Fruit fly (Drosophila melanogaster) ovary, adult (tissue): ENCODE results near the gene CG31287.

Experiments used
- CG17801 ChIP-seq: fragments of 200-800 bp; optimal IDR thresholded peaks from 2 replicates; lab custom pipeline; 2019; ENCODE audit warnings: missing biosample characterization, mild to moderate bottlenecking, missing genetic modification characterization, moderate library complexity; ENCODE audit not compliant: partially characterized antibody

CG31287 gene

DNA sequence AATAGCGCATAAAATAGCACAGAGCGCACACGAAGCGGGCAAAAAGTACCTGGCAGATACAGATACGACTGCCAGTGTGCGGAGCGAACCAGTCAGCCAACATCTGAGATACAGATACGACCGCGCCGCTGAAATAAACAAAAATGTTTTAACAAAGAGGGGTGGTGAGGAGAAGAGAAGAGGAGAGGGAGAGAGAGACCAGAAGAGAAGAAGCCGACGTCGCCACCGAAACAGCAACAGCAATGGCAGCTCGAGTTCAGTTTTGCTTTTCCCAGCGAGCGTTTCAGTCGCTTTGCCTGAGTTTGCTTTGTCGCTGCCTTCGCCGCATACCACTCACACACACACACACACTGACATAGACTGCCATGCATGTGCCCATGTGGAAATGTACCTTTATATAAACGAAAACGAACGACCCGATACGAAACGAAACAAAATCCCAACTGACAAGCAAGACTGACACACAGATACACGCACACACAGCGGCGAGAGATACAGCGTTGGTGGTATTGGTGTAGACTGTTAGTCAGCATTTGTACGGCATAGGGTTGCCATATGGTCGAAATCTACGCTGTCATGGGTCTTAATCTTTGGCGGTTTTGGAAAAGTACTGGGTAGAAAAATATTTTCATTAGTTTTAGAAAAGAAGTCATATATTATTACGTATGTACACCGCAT is 38.1 kb downstream of the CG31287 start:
- peak; percentile 16 for TF ChIP-seq CG17801

DNA sequence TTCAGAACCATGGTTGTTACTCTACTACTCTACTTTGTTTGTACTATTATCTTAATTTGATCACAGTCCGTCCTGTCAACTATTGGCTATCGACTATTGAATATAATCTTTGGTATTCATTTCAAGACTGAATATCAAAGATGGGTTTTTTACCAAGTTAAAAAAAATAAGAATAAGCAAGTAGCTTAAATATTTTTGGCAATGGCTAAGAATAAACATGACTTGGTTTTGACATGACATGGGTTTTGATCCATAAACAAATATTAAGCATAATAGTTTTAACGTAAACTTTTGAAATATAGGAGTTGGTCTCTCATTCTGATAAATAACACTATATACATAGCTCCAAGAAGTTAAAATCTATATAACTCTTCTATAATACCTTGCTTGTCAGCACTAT is 38.7 kb downstream of the CG31287 start:
- TF ChIP-seq CG17801 = no peak

DNA sequence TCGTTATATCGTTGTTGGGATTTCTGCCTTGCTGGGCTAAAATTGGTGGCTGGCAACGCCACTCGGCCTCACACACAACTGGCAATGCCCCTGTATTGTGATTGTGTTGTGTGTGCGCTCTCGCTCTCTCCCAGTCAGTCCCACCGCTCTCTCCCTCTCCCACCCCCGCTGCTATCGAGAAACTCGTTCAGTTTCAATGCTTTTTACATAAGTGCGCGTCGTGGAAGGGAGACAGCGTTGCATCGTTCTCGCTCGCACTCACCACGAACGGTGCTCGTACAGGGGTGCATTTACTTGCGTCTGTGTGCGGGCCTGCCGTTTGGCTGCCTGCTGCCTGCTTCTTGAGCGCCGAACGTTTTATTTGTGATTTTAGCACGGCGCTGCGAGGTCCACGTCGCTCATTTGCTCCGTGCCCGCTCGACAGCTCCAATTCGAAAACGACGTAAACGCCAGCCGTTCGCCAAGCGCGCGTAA is 39.3 kb downstream of the CG31287 start:
- peak; percentile 86 for TF ChIP-seq CG17801

DNA sequence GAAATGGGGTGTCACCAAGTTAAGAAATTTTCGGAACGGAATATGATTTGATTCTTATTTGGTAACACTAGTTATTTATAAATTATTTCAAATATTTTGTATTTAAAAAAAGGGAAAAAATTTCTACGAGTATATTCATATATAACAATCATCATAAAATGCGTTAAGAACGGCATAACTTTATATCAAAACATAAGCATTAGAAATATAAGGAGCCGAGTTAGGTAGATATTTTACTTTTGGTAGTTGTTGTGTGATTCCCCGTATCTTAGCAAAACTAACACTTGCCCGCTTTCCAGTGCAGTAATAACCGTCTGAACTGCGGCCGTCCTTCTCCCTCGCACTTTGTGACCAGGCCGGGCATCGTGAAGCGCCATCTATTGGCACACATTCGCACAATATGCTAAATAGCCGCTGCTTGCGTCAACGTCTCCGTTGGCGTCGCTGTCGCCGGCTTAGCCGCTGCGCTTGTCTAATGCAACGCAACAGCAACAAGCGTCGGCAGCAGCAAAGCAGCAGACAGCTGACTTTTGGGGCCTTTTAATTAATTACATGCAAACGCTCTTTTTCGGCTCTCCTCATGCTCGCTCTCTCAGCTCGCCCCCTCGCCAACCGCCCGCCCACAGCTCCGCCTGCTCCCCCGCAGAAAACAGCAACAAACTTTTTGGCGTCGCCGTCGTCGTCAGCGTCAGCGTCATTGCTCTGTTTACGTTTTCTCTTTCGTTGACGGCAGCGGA is 41.2 kb downstream of the CG31287 start:
- no peak for TF ChIP-seq CG17801

dm6 chr3R:16245298-16246098 is 42.3 kb downstream of the CG31287 start:
- TF ChIP-seq CG17801 = no peak

- no peak for TF ChIP-seq CG17801
Observed at dm6 chr3R:16247027-16247426, 43.9 kb downstream of the CG31287 start.

DNA sequence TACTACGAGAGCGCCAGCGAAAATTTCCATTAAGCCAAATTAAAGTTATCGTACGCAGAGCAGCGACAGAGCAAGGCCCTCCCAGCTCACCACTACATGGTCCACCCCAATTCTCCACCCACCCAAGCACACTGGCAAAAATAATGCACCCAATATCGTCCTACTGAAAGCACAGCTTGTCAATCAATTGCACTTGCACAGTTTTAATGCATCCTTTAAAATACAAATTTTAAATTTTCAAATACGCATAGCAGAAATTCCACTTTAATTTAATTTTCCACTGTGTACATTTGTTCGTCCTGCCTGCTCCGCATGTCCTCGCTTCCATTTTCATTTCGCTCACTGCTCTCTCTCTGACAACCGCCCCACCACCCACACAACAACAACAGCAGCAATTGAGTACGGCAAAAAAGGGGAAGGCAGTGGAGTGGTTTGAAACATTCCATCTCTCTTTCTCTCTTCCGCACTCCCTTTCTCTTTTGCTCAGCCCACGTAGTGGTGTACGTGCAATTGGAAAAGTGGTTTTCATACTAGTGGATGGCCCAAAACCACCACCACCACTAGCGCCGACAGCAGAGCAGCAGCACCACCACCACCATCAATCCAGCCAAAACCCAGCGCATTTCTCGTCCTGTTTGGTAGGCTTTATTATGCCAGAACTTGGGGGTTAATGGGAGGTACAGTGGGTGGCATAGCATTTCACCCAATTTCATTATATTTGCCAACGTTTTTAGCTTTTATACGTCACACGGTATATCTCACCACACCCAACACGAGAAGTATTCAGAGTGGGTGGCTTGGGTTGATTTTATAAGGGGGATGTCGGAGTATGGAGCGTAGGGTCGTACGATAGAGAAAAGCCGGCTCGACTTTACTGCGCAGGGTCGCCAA is 44.7 kb downstream of the CG31287 start:
- TF ChIP-seq CG17801 = no peak

DNA sequence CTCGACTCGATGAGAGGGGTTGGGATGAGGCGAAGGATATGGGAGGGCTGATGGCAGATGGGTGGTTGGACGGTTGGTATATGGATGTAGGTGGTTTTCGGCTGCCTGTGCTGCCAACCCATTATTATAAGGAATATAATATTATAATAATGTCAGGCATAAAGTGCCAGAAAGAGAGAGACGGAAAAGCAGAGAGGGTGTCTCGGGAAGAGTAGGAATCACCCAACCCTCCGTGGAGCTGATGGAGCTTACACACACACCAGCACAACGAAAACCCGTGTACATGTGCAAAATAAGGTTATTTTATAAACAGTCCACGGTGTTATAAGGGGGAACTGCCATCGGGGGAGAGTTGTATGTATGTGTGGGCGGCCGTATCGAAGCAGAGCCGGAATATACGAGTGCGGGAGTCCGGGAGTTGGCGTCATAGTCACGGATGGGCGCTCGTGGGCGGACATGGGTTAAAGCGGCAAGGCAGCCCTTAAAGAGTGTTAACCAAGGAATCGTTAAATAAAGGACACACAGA is 45.4 kb downstream of the CG31287 start:
- no peak for TF ChIP-seq CG17801

DNA sequence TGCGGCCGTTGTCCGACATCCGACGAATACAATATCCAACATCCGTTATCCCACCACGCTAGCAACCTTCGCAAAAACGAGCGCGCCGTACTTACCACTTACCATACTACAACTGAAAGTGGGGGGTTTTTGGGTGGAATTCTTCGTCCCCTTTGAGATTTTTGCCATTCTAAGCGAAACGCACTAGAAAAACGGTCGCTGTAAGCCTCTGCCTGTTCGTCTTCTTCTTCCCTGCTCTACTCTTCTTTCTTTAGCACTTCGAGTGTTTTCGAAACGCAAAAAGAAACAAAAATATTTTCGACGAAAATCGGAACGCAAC is 46.3 kb downstream of the CG31287 start:
- no peak for TF ChIP-seq CG17801

- peak; percentile 61 for TF ChIP-seq CG17801
Observed at dm6 chr3R:16249829-16250814, 47.0 kb downstream of the CG31287 start.

DNA sequence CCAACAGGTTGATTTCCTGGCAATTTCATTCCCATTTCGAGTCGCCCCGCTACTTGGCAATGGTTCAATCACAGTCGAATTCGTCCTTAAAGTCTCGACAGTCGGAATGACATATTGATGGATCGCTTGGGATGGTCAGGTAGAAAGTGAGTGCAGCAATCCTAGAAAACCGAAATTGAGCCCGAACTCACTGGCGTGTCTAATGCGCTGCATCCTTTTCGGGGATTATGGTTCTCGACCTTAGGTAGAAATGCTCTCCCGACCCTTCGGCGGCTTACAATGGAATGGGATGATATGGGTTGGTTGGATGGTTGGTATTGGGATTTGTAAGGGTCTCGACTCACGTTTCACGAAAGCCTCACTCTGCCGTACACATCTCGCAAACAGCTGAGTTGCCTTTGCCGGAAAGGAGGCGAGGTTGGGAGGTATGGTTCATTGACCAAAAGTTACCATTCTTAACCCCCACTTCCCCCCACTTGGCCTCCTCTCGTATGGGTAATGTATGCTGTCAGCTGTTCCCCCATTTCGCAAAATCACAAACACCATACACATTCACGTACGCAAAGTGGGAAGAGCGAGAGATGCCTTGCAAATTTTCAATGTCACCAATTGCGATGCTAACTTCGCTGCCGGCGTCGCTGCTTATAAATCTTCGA is 48.2 kb downstream of the CG31287 start:
- TF ChIP-seq CG17801 = no peak

DNA sequence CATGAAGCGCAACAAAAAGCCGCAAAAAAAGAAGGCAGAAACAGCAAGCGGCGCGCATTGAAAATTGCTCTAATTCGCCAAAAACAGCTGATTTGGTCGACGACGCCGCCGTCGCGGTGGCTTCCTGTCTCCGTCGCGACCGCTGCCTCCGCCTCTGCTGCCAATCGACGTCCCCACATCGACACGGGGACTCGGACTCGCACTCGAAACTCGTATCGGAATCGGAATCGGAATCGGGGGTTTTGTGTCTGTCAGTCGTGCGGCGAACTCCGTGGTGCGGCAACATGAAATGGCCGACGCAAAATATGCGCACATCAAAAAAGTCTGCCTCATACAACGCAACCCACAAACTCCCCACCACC is 48.7 kb downstream of the CG31287 start:
- TF ChIP-seq CG17801 = no peak

- no peak for TF ChIP-seq CG17801
Observed at dm6 chr3R:16252898-16253412, 49.8 kb downstream of the CG31287 start.

dm6 chr3R:16253427-16253883 is 50.3 kb downstream of the CG31287 start:
- TF ChIP-seq CG17801 = peak; percentile 36
